Fruit fly (Drosophila melanogaster): Measurements from ENCODE around the gene CG9626.

dm6 chr3R:8344174-8344573 lies 43.4 kb upstream of the CG9626 start, which contains the start of gene DppIII:
- TF ChIP-seq usp (GFP tag; optimal IDR thresholded peaks at IDR 0.05) (no peak), pan (optimal IDR thresholded peaks at IDR 0.05) (no peak), psq (optimal IDR thresholded peaks at IDR 0.05) (no peak), Dll (optimal IDR thresholded peaks at IDR 0.05) (no peak), EcR (GFP tag; optimal IDR thresholded peaks at IDR 0.05) (no peak)

Data from whole organism.